Worm (Caenorhabditis elegans) whole organism, L3 larva: ENCODE data around the gene Y116A8C.33.

Experiments used
- R02D3.7 ChIP-seq: fragments of 150-350 bp; optimal IDR thresholded peaks from 2 replicates; lab custom pipeline; 2014; ENCODE audit warnings: missing biosample characterization, missing genetic modification characterization
- aly-2 ChIP-seq: fragments of 150-350 bp; optimal IDR thresholded peaks from 2 replicates; lab custom pipeline; 2014; ENCODE audit warnings: missing biosample characterization, missing genetic modification characterization
- ama-1 ChIP-seq: fragments of 150-350 bp; optimal IDR thresholded peaks from 2 replicates; lab custom pipeline; 2018
- ceh-28 ChIP-seq: fragments of 150-350 bp; optimal IDR thresholded peaks from 2 replicates; lab custom pipeline; 2014; ENCODE audit warnings: missing biosample characterization, missing genetic modification reagents, missing genetic modification characterization
- daf-12 ChIP-seq: fragments of 150-350 bp; optimal IDR thresholded peaks from 2 replicates; lab custom pipeline; 2014; ENCODE audit warnings: missing biosample characterization, missing genetic modification reagents, missing genetic modification characterization
- nhr-11 ChIP-seq: fragments of 150-350 bp; optimal IDR thresholded peaks from 2 replicates; lab custom pipeline; 2014; ENCODE audit warnings: missing biosample characterization, missing genetic modification characterization
- nhr-23 ChIP-seq: fragments of 150-350 bp; optimal IDR thresholded peaks from 2 replicates; lab custom pipeline; 2014; ENCODE audit warnings: missing biosample characterization, missing genetic modification reagents, missing genetic modification characterization
- nhr-237 ChIP-seq: fragments of 150-350 bp; optimal IDR thresholded peaks from 2 replicates; lab custom pipeline; 2014; ENCODE audit warnings: missing biosample characterization, missing genetic modification characterization
- nhr-25 ChIP-seq: sonication (generic microtip); optimal IDR thresholded peaks from 2 replicates; lab custom pipeline; 2017; ENCODE audit warnings: missing biosample characterization, missing genetic modification characterization
- pha-4 ChIP-seq: fragments of 150-350 bp; optimal IDR thresholded peaks from 2 replicates; lab custom pipeline; 2014; ENCODE audit warnings: missing biosample characterization, missing genetic modification reagents, missing genetic modification characterization
- sea-2 ChIP-seq: fragments of 150-350 bp; sonication (generic microtip); optimal IDR thresholded peaks from 4 replicates; lab custom pipeline; 2014; ENCODE audit warnings: missing biosample characterization, missing genetic modification reagents, missing genetic modification characterization
- tbx-2 ChIP-seq: sonication (generic microtip); optimal IDR thresholded peaks from 2 replicates; lab custom pipeline; 2016; ENCODE audit warnings: mild to moderate bottlenecking, missing genetic modification characterization, missing compliant biosample characterization
- unc-39 ChIP-seq: sonication (generic microtip); optimal IDR thresholded peaks from 4 replicates; lab custom pipeline; 2017; ENCODE audit warnings: missing biosample characterization, missing genetic modification characterization
- unc-62 ChIP-seq: fragments of 150-350 bp; sonication (generic microtip); optimal IDR thresholded peaks from 4 replicates; lab custom pipeline; 2014; ENCODE audit warnings: missing biosample characterization, missing genetic modification reagents, missing genetic modification characterization

DNA sequence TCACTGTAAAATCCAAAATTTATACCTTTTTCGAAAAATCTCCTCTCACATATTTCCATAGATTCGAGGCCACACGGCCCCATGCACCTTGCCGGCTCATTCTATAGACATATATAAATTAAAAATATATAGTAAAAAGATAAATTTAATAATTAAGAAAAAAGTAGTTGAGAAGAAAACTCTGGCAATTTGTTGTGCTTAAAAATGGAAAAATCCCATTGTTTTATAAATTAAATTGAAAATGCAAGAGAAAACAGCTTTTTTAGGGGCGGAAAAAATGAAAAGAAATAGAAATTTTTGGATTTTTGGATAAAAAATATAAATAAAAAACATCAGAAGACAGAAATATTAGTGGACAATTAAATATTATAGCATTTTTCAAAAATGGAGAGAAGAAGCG, 8.3 kb upstream of the Y116A8C.33 start, which contains the start of gene Y116A8C.30:
- TF ChIP-seq R02D3.7 (tag; lab: Kevin White, UChicago) (no peak), unc-62 (GFP tag; lab: Kevin White, UChicago) (no peak), sea-2 (GFP tag; lab: Kevin White, UChicago) (no peak), nhr-23 (tag; lab: Kevin White, UChicago) (no peak), pha-4 (tag; lab: Kevin White, UChicago) (no peak), ama-1 (lab: Kevin White, UChicago) (no peak), nhr-237 (tag; lab: Kevin White, UChicago) (no peak), nhr-11 (tag; lab: Kevin White, UChicago) (no peak), tbx-2 (tag; lab: Kevin White, UChicago) (no peak), aly-2 (tag; lab: Kevin White, UChicago) (no peak), unc-39 (tag; lab: Kevin White, UChicago) (no peak), daf-12 (tag; lab: Kevin White, UChicago) (no peak), ceh-28 (no peak), nhr-25 (tag; lab: Kevin White, UChicago) (no peak)
